Fruit fly (Drosophila melanogaster) whole organism, embryonic: Measurements from ENCODE around the gene Tsp74F.
A peak's percentile ranks its signal among the peaks of the same experiment; 100 is the strongest.

Source experiments
- Asciz ChIP-seq: fragments of 200-800 bp; sonication (Bioruptor generic); optimal IDR thresholded peaks from 2 replicates; lab custom pipeline; 2017; ENCODE audit warnings: missing biosample characterization, mild to moderate bottlenecking, missing genetic modification characterization, missing genetic modification reagents
- Bdp1 ChIP-seq: fragments of 200-800 bp; sonication (Bioruptor generic); optimal IDR thresholded peaks from 3 replicates; lab custom pipeline; 2016; ENCODE audit warnings: missing biosample characterization, missing genetic modification characterization
- CG13775 ChIP-seq: fragments of 200-800 bp; sonication (Bioruptor generic); optimal IDR thresholded peaks from 3 replicates; lab custom pipeline; 2017; ENCODE audit warnings: missing biosample characterization, mild to moderate bottlenecking, missing genetic modification characterization
- CG15696 ChIP-seq: fragments of 200-800 bp; sonication (Bioruptor generic); optimal IDR thresholded peaks from 2 replicates; lab custom pipeline; 2019; ENCODE audit warnings: missing biosample characterization, mild to moderate bottlenecking, missing genetic modification characterization, moderate library complexity
- CG34376 ChIP-seq: fragments of 200-800 bp; sonication (Bioruptor generic); optimal IDR thresholded peaks from 2 replicates; lab custom pipeline; 2018; ENCODE audit warnings: missing biosample characterization, mild to moderate bottlenecking, missing genetic modification characterization
- CG7786 ChIP-seq: fragments of 200-800 bp; sonication (Bioruptor generic); optimal IDR thresholded peaks from 2 replicates; lab custom pipeline; 2016; ENCODE audit warnings: missing biosample characterization, missing genetic modification characterization
- Chrac-16 ChIP-seq: fragments of 200-800 bp; sonication (Bioruptor generic); optimal IDR thresholded peaks from 3 replicates; lab custom pipeline; 2016; ENCODE audit warnings: missing biosample characterization, missing genetic modification characterization
- ato ChIP-seq: fragments of 200-800 bp; sonication (Bioruptor generic); IDR thresholded peaks from 2 replicates; pipeline ENCODE4 v1.3.6; 2022; ENCODE audit warnings: missing biosample characterization, missing genetic modification characterization; ENCODE audit not compliant: partially characterized antibody
- hb ChIP-seq: fragments of 200-800 bp; sonication (Bioruptor generic); IDR thresholded peaks from 3 replicates; pipeline ENCODE4 v1.3.6; 2022; ENCODE audit warnings: missing biosample characterization, missing genetic modification characterization; ENCODE audit not compliant: partially characterized antibody
- knrl ChIP-seq: fragments of 200-800 bp; sonication (Bioruptor generic); IDR thresholded peaks from 3 replicates; pipeline ENCODE4 v1.3.6; 2022; ENCODE audit warnings: missing biosample characterization, missing genetic modification characterization; ENCODE audit not compliant: partially characterized antibody
- pita ChIP-seq: fragments of 200-800 bp; sonication (Bioruptor generic); optimal IDR thresholded peaks from 2 replicates; lab custom pipeline; 2017; ENCODE audit warnings: missing biosample characterization, mild to moderate bottlenecking, missing genetic modification characterization
- vvl ChIP-seq: fragments of 200-800 bp; sonication (Bioruptor generic); IDR thresholded peaks from 2 replicates; pipeline ENCODE4 v1.3.6; 2022; ENCODE audit warnings: missing biosample characterization, missing genetic modification characterization

dm6 chr3L:17941575-17941974 lies 45.9 kb upstream of the Tsp74F start:
- TF ChIP-seq CG13775 (GFP tag; lab: Kevin White, UChicago) (peak; percentile 12), knrl (no peak), CG7786 (GFP tag; lab: Kevin White, UChicago) (no peak), Chrac-16 (no peak), vvl (GFP tag; lab: Robert Waterston, UW) (no peak), hb (GFP tag; lab: Robert Waterston, UW) (no peak), CG34376 (GFP tag; lab: Kevin White, UChicago) (no peak), CG15696 (no peak), Asciz (GFP tag; lab: Kevin White, UChicago) (no peak), Bdp1 (GFP tag; lab: Kevin White, UChicago) (no peak), ato (GFP tag; lab: Robert Waterston, UW) (no peak), pita (GFP tag; lab: Kevin White, UChicago) (no peak)
